Fruit fly (Drosophila melanogaster) whole organism, pupa: Measurements from ENCODE around the gene Max.

Source experiments
- CG10348 ChIP-seq: fragments of 200-800 bp; sonication (Bioruptor generic); IDR thresholded peaks from 2 replicates; pipeline ENCODE4 v1.3.6; 2022; ENCODE audit warnings: missing biosample characterization, missing genetic modification characterization
- CG12605 ChIP-seq: fragments of 200-800 bp; sonication (Bioruptor generic); IDR thresholded peaks from 2 replicates; pipeline ENCODE4 v1.3.6; 2022; ENCODE audit warnings: missing biosample characterization, missing genetic modification characterization
- CG13204 ChIP-seq: fragments of 200-800 bp; sonication (Bioruptor generic); optimal IDR thresholded peaks from 2 replicates; lab custom pipeline; 2018; ENCODE audit warnings: missing biosample characterization, mild to moderate bottlenecking, missing genetic modification characterization, moderate library complexity
- CG14655 ChIP-seq: fragments of 200-800 bp; sonication (Bioruptor generic); optimal IDR thresholded peaks from 3 replicates; lab custom pipeline; 2017; ENCODE audit warnings: mild to moderate bottlenecking, missing biosample characterization, missing genetic modification reagents, missing genetic modification characterization
- CG15710 ChIP-seq: fragments of 200-800 bp; sonication (Bioruptor generic); optimal IDR thresholded peaks from 2 replicates; lab custom pipeline; 2018; ENCODE audit warnings: missing biosample characterization, mild to moderate bottlenecking, missing genetic modification characterization, moderate library complexity
- CG17806 ChIP-seq: fragments of 200-800 bp; sonication (Bioruptor generic); optimal IDR thresholded peaks from 2 replicates; lab custom pipeline; 2018; ENCODE audit warnings: missing biosample characterization, mild to moderate bottlenecking, missing genetic modification characterization, moderate library complexity
- CG32121 ChIP-seq: fragments of 200-800 bp; sonication (Bioruptor generic); IDR thresholded peaks from 2 replicates; pipeline ENCODE4 v1.3.6; 2022; ENCODE audit warnings: missing biosample characterization, missing genetic modification characterization
- CG34367 ChIP-seq: fragments of 200-800 bp; sonication (Bioruptor generic); optimal IDR thresholded peaks from 2 replicates; lab custom pipeline; 2018; ENCODE audit warnings: missing biosample characterization, mild to moderate bottlenecking, missing genetic modification characterization
- CG4496 ChIP-seq: fragments of 200-800 bp; sonication (Bioruptor generic); IDR thresholded peaks from 3 replicates; pipeline ENCODE4 v1.3.6; 2022; ENCODE audit warnings: missing biosample characterization, missing genetic modification characterization
- CG8159 ChIP-seq: fragments of 200-800 bp; sonication (Bioruptor generic); optimal IDR thresholded peaks from 3 replicates; lab custom pipeline; 2018; ENCODE audit warnings: missing biosample characterization, mild to moderate bottlenecking, missing genetic modification characterization, moderate library complexity
- CG8301 ChIP-seq: fragments of 200-800 bp; sonication (Bioruptor generic); optimal IDR thresholded peaks from 2 replicates; lab custom pipeline; 2018; ENCODE audit warnings: missing biosample characterization, mild to moderate bottlenecking, missing genetic modification characterization
- CG9948 ChIP-seq: fragments of 200-800 bp; sonication (Bioruptor generic); optimal IDR thresholded peaks from 2 replicates; lab custom pipeline; 2018; ENCODE audit warnings: missing biosample characterization, mild to moderate bottlenecking, missing genetic modification characterization, moderate library complexity
- D1 ChIP-seq: fragments of 200-800 bp; sonication (Bioruptor generic); optimal IDR thresholded peaks from 2 replicates; lab custom pipeline; 2018; ENCODE audit warnings: missing biosample characterization, mild to moderate bottlenecking, missing genetic modification characterization, moderate library complexity
- EcR ChIP-seq: fragments of 200-800 bp; sonication (Bioruptor generic); optimal IDR thresholded peaks from 3 replicates; lab custom pipeline; 2019; ENCODE audit warnings: missing biosample characterization, missing genetic modification characterization, mild to moderate bottlenecking, moderate library complexity, missing genetic modification reagents
- Ets98B ChIP-seq: fragments of 200-800 bp; sonication (Bioruptor generic); IDR thresholded peaks from 2 replicates; pipeline ENCODE4 v1.3.6; 2022; ENCODE audit warnings: missing biosample characterization, missing genetic modification characterization
- Pif1A ChIP-seq: fragments of 200-800 bp; sonication (Bioruptor generic); optimal IDR thresholded peaks from 3 replicates; lab custom pipeline; 2016; ENCODE audit warnings: missing biosample characterization, missing genetic modification characterization
- Pif1B ChIP-seq: fragments of 200-800 bp; sonication (Bioruptor generic); optimal IDR thresholded peaks from 3 replicates; lab custom pipeline; 2016; ENCODE audit warnings: missing biosample characterization, missing genetic modification characterization
- Snoo ChIP-seq: fragments of 200-800 bp; sonication (Bioruptor generic); optimal IDR thresholded peaks from 3 replicates; lab custom pipeline; 2017; ENCODE audit warnings: missing biosample characterization, mild to moderate bottlenecking, missing genetic modification characterization, inconsistent platforms
- fd96Ca ChIP-seq: fragments of 200-800 bp; sonication (Bioruptor generic); IDR thresholded peaks from 3 replicates; pipeline ENCODE4 v1.3.6; 2022; ENCODE audit warnings: missing biosample characterization, missing genetic modification characterization
- gl ChIP-seq: fragments of 200-800 bp; sonication (Bioruptor generic); optimal IDR thresholded peaks from 2 replicates; lab custom pipeline; 2018; ENCODE audit warnings: missing biosample characterization, mild to moderate bottlenecking, missing genetic modification characterization
- rn ChIP-seq: fragments of 200-800 bp; sonication (Bioruptor generic); IDR thresholded peaks from 2 replicates; pipeline ENCODE4 v1.3.6; 2022; ENCODE audit warnings: missing biosample characterization, missing genetic modification characterization

The Max gene

dm6 chr3L:19230801-19231547 lies 33.0 kb downstream of the Max start:
- TF ChIP-seq CG14655 (GFP tag; lab: Kevin White, UChicago) = no peak
- no peak for TF ChIP-seq CG32121 (GFP tag; lab: Robert Waterston, UW)
- TF ChIP-seq rn (GFP tag; lab: Robert Waterston, UW) = no peak
- no peak for TF ChIP-seq CG15710 (tag; lab: Kevin White, UChicago)
- TF ChIP-seq Snoo (tag; lab: Kevin White, UChicago) = no peak
- TF ChIP-seq fd96Ca (GFP tag; lab: Robert Waterston, UW) = no peak
- TF ChIP-seq CG4496 (GFP tag; lab: Robert Waterston, UW) = no peak
- peak; percentile 59 for TF ChIP-seq EcR (GFP tag; lab: Kevin White, UChicago)
- TF ChIP-seq CG17806 (tag; lab: Kevin White, UChicago) = peak; percentile 4
- TF ChIP-seq CG10348 (GFP tag; lab: Robert Waterston, UW) = no peak
- no peak for TF ChIP-seq CG9948
- TF ChIP-seq Ets98B (GFP tag; lab: Robert Waterston, UW) = no peak
- TF ChIP-seq CG8159 (tag; lab: Kevin White, UChicago) = peak; percentile 42
- no peak for TF ChIP-seq Pif1B (GFP tag; lab: Kevin White, UChicago)
- peak; percentile 53 for TF ChIP-seq CG13204 (GFP tag; lab: Kevin White, UChicago)
- TF ChIP-seq CG8301 (tag; lab: Kevin White, UChicago) = no peak
- TF ChIP-seq gl = no peak
- TF ChIP-seq Pif1A (GFP tag; lab: Kevin White, UChicago) = no peak
- no peak for TF ChIP-seq D1 (tag; lab: Kevin White, UChicago)
- no peak for TF ChIP-seq CG34367
- TF ChIP-seq CG12605 = no peak

DNA sequence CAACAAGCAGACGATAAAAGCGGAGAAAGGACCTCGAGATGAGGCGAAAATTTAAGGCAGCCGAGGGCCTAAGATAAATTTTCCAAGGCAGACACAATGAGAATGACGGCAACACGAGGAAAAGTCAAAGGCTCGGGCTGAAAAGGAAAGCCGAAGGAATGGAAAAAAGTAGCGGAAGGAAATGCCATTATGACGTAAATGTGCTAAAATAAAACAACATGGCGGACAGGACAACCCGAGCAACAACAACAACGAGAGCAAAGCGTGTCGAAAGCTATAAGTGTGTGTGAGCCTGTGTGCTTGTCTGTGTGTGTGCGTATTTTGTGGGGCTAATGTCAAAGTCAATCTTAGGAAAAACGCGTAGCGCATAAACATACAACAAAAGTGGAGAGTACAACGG lies 34.5 kb downstream of the Max start:
- TF ChIP-seq fd96Ca (GFP tag; lab: Robert Waterston, UW) (no peak), CG13204 (GFP tag; lab: Kevin White, UChicago) (no peak), CG15710 (tag; lab: Kevin White, UChicago) (no peak), EcR (GFP tag; lab: Kevin White, UChicago) (no peak), D1 (tag; lab: Kevin White, UChicago) (no peak), CG10348 (GFP tag; lab: Robert Waterston, UW) (no peak), CG8301 (tag; lab: Kevin White, UChicago) (no peak), CG9948 (no peak), Pif1B (GFP tag; lab: Kevin White, UChicago) (no peak), CG8159 (tag; lab: Kevin White, UChicago) (no peak), Pif1A (GFP tag; lab: Kevin White, UChicago) (no peak)

DNA sequence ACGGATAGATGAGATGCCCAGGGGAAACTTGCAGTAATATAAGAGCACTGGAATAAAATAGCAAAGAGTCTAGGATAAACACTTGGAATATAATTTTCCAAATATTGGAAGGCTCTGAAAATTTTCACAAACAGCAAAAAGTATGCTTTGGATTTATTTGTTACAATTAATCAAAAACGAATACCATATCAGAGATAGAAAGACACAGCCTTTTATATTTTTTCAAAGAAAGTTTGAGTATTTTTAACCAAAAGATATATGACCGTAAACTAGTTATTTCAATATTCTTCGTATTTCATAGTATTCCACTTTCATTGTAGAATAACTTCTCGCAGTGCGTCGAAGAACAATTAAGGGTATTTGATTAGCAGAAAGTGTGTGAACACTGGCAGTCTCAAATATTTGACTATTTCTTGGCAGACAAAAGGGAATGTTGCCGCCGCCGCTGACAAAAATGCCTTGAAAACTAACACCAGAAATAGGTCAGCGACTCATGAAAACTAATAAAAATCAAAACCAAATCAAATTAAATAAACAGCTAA lies 35.1 kb downstream of the Max start:
- TF ChIP-seq fd96Ca (GFP tag; lab: Robert Waterston, UW) = no peak

DNA sequence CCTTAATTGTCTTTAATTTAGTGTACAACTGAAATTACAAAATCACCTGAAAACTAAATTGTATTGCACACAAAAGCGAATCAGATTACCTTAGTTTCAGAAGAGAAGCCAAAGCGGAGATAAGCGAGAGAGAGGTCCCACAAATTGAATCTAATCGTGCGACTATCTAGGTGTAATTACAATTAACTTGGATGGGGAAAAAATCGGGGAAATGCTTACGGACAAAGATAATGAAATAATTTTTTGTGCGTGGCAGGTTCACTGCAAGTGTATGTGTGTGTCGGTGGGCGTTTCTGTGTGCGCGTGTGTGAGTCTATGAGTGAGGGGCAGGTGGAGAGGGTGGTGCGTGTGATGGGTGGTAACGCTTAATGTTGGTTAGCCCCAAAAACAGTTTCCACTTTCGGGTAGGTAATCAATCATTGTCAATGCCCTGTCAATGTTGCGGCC lies 35.6 kb downstream of the Max start:
- TF ChIP-seq Ets98B (GFP tag; lab: Robert Waterston, UW) (no peak), CG32121 (GFP tag; lab: Robert Waterston, UW) (no peak), fd96Ca (GFP tag; lab: Robert Waterston, UW) (no peak), D1 (tag; lab: Kevin White, UChicago) (no peak), gl (no peak), CG9948 (no peak), Snoo (tag; lab: Kevin White, UChicago) (no peak)

DNA sequence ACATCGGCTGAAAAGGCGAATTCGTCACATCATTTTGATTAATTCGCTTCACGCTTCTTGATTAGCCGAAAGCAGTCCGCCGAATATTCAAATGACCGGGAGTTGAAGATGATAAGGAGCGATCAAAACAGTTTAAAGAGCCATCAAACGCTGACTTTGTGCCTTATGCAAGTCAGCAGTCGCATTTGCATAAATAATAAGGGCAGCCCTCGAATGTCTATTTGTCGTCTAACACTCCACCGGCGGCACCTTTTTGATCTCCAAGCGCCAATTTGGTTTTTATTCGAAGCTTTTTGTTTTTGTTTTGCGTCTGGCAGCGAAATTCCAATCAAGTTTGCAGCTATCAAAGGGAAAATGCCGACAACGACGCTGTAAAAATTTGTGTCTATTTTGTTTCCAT lies 38.3 kb downstream of the Max start:
- TF ChIP-seq CG14655 (GFP tag; lab: Kevin White, UChicago) (no peak), CG15710 (tag; lab: Kevin White, UChicago) (no peak), EcR (GFP tag; lab: Kevin White, UChicago) (no peak), Pif1B (GFP tag; lab: Kevin White, UChicago) (no peak), CG12605 (no peak), gl (no peak)

- TF ChIP-seq Pif1A (GFP tag; lab: Kevin White, UChicago) (no peak), CG15710 (tag; lab: Kevin White, UChicago) (no peak), CG32121 (GFP tag; lab: Robert Waterston, UW) (no peak), CG34367 (no peak), CG4496 (GFP tag; lab: Robert Waterston, UW) (no peak), D1 (tag; lab: Kevin White, UChicago) (no peak)
Observed at dm6 chr3L:19221455-19221854, 42.5 kb downstream of the Max start.

DNA sequence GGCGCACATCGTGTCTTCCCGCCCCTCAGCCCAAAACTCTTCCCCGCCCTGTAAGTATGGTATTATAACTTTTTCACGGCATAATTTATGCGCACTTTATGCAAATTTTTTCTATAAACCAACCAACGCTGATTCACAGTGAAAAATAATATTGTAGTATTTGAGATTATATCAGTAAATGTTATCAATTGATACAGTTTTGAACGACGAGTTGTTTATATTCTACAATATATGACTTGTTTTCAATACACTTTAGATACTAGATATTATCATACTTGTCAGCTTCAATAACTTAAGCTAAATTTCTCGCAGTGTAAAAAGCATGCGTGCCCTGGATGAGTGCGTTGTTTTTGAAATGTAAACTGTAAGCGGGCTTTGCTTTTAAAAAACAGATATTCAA lies 47.6 kb downstream of the Max start:
- TF ChIP-seq CG10348 (GFP tag; lab: Robert Waterston, UW) (no peak), CG9948 (peak; percentile 10), CG14655 (GFP tag; lab: Kevin White, UChicago) (peak; percentile 12), Snoo (tag; lab: Kevin White, UChicago) (no peak), CG8301 (tag; lab: Kevin White, UChicago) (peak; percentile 23), Ets98B (GFP tag; lab: Robert Waterston, UW) (no peak), Pif1A (GFP tag; lab: Kevin White, UChicago) (no peak), CG17806 (tag; lab: Kevin White, UChicago) (peak; percentile 19), gl (no peak), CG8159 (tag; lab: Kevin White, UChicago) (no peak), CG15710 (tag; lab: Kevin White, UChicago) (no peak), fd96Ca (GFP tag; lab: Robert Waterston, UW) (no peak)
